Fruit fly (Drosophila melanogaster) whole organism, embryonic: Measurements from ENCODE around the gene shv.

Experiments used
- BtbVII ChIP-seq: fragments of 200-800 bp; sonication (Bioruptor generic); optimal IDR thresholded peaks from 3 replicates; lab custom pipeline; 2017; ENCODE audit warnings: missing biosample characterization, mild to moderate bottlenecking, missing genetic modification characterization
- CG11085 ChIP-seq: fragments of 200-800 bp; sonication (Bioruptor generic); IDR thresholded peaks from 2 replicates; pipeline ENCODE4 v1.3.6; 2022; ENCODE audit warnings: missing biosample characterization, missing genetic modification characterization
- CG11398 ChIP-seq: fragments of 200-800 bp; sonication (Bioruptor generic); optimal IDR thresholded peaks from 2 replicates; lab custom pipeline; 2016; ENCODE audit warnings: missing biosample characterization, missing genetic modification characterization
- CG11723 ChIP-seq: fragments of 200-800 bp; sonication (Bioruptor generic); optimal IDR thresholded peaks from 2 replicates; lab custom pipeline; 2017; ENCODE audit warnings: missing biosample characterization, mild to moderate bottlenecking, missing genetic modification characterization
- CG12155 ChIP-seq: fragments of 200-800 bp; sonication (Bioruptor generic); optimal IDR thresholded peaks from 3 replicates; lab custom pipeline; 2016; ENCODE audit warnings: missing biosample characterization, missing genetic modification characterization
- CG1233 ChIP-seq: fragments of 200-800 bp; sonication (Bioruptor generic); optimal IDR thresholded peaks from 4 replicates; lab custom pipeline; 2018; ENCODE audit warnings: missing biosample characterization, mild to moderate bottlenecking, missing genetic modification characterization
- CG13624 ChIP-seq: fragments of 200-800 bp; sonication (Bioruptor generic); optimal IDR thresholded peaks from 2 replicates; lab custom pipeline; 2016; ENCODE audit warnings: missing biosample characterization, missing genetic modification characterization
- CG13894 ChIP-seq: fragments of 200-800 bp; sonication (Bioruptor generic); optimal IDR thresholded peaks from 3 replicates; lab custom pipeline; 2018; ENCODE audit warnings: missing biosample characterization, mild to moderate bottlenecking, missing genetic modification characterization, moderate library complexity
- CG15073 ChIP-seq: fragments of 200-800 bp; sonication (Bioruptor generic); optimal IDR thresholded peaks from 2 replicates; lab custom pipeline; 2016; ENCODE audit warnings: missing biosample characterization, missing genetic modification characterization
- CG16815 ChIP-seq: fragments of 200-800 bp; sonication (Bioruptor generic); optimal IDR thresholded peaks from 3 replicates; lab custom pipeline; 2017; ENCODE audit warnings: missing biosample characterization, mild to moderate bottlenecking, missing genetic modification characterization
- CG17802 ChIP-seq: fragments of 200-800 bp; sonication (Bioruptor generic); optimal IDR thresholded peaks from 2 replicates; lab custom pipeline; 2018; ENCODE audit warnings: missing biosample characterization, mild to moderate bottlenecking, missing genetic modification characterization, moderate library complexity
- CG17829 ChIP-seq: fragments of 200-800 bp; optimal IDR thresholded peaks from 2 replicates; lab custom pipeline; 2019; ENCODE audit warnings: missing biosample characterization, mild to moderate bottlenecking, missing genetic modification characterization, moderate library complexity
- CG1832 ChIP-seq: fragments of 200-800 bp; sonication (Bioruptor generic); optimal IDR thresholded peaks from 2 replicates; lab custom pipeline; 2017; ENCODE audit warnings: missing biosample characterization, mild to moderate bottlenecking, missing genetic modification characterization, inconsistent platforms
- CG18599 ChIP-seq: fragments of 200-800 bp; sonication (Bioruptor generic); optimal IDR thresholded peaks from 3 replicates; lab custom pipeline; 2017; ENCODE audit warnings: missing biosample characterization, missing genetic modification characterization, mild to moderate bottlenecking, moderate library complexity, missing genetic modification reagents
- CG2678 ChIP-seq: fragments of 200-800 bp; sonication (Bioruptor generic); optimal IDR thresholded peaks from 3 replicates; lab custom pipeline; 2019; ENCODE audit warnings: missing biosample characterization, mild to moderate bottlenecking, missing genetic modification characterization, moderate library complexity
- CG31388 ChIP-seq: fragments of 200-800 bp; sonication (Bioruptor generic); optimal IDR thresholded peaks from 2 replicates; lab custom pipeline; 2016; ENCODE audit warnings: missing biosample characterization, missing genetic modification characterization
- CG5245 ChIP-seq: fragments of 200-800 bp; sonication (Bioruptor generic); optimal IDR thresholded peaks from 3 replicates; lab custom pipeline; 2016; ENCODE audit warnings: missing biosample characterization, missing genetic modification characterization
- CG7357 ChIP-seq: fragments of 200-800 bp; sonication (Bioruptor generic); IDR thresholded peaks from 3 replicates; pipeline ENCODE4 v1.3.6; 2022; ENCODE audit warnings: missing biosample characterization, missing genetic modification characterization
- CG7839 ChIP-seq: fragments of 200-800 bp; sonication (Bioruptor generic); optimal IDR thresholded peaks from 3 replicates; lab custom pipeline; 2018; ENCODE audit warnings: missing biosample characterization, mild to moderate bottlenecking, missing genetic modification characterization, moderate library complexity
- CG8478 ChIP-seq: fragments of >200 bp; optimal IDR thresholded peaks from 2 replicates; lab custom pipeline; 2018
- CG8944 ChIP-seq: fragments of 200-800 bp; sonication (Bioruptor generic); optimal IDR thresholded peaks from 3 replicates; lab custom pipeline; 2016; ENCODE audit warnings: missing biosample characterization, missing genetic modification characterization
- Deaf1 ChIP-seq: fragments of 200-800 bp; optimal IDR thresholded peaks from 3 replicates; lab custom pipeline; 2019; ENCODE audit warnings: missing biosample characterization, mild to moderate bottlenecking, missing genetic modification characterization, moderate library complexity
- Fer1 ChIP-seq: fragments of 200-800 bp; sonication (Bioruptor generic); optimal IDR thresholded peaks from 2 replicates; lab custom pipeline; 2017; ENCODE audit warnings: missing biosample characterization, mild to moderate bottlenecking, missing genetic modification characterization
- HLH3B ChIP-seq: fragments of 200-800 bp; sonication (Bioruptor generic); IDR thresholded peaks from 2 replicates; pipeline ENCODE4 v1.3.6; 2022; ENCODE audit warnings: missing biosample characterization, missing genetic modification characterization
- HLH4C ChIP-seq: fragments of 200-800 bp; sonication (Bioruptor generic); IDR thresholded peaks from 3 replicates; pipeline ENCODE4 v1.3.6; 2022; ENCODE audit warnings: missing biosample characterization, missing genetic modification characterization; ENCODE audit not compliant: partially characterized antibody
- Hr3 ChIP-seq: fragments of 200-800 bp; sonication (Bioruptor generic); optimal IDR thresholded peaks from 3 replicates; lab custom pipeline; 2016; ENCODE audit warnings: missing biosample characterization, missing genetic modification characterization
- Mad ChIP-seq: fragments of 200-800 bp; sonication (Bioruptor generic); optimal IDR thresholded peaks from 2 replicates; lab custom pipeline; 2016; ENCODE audit warnings: missing biosample characterization, missing genetic modification characterization
- Nf-YB ChIP-seq: fragments of 200-800 bp; sonication (Bioruptor generic); optimal IDR thresholded peaks from 3 replicates; lab custom pipeline; 2019; ENCODE audit warnings: missing biosample characterization, mild to moderate bottlenecking, missing genetic modification characterization, moderate library complexity
- Side ChIP-seq: fragments of 200-800 bp; sonication (Bioruptor generic); optimal IDR thresholded peaks from 2 replicates; lab custom pipeline; 2016; ENCODE audit warnings: missing biosample characterization, missing genetic modification characterization
- Tbp ChIP-seq: fragments of >200 bp; optimal IDR thresholded peaks from 2 replicates; lab custom pipeline; 2018; ENCODE audit warnings: missing biosample characterization, missing genetic modification characterization
- Trl ChIP-seq, 3 experiments: fragments of >200 bp in 2 of 3; fragments of 200-800 bp in 1 of 3; sonication (Bioruptor generic) in 1 of 3; optimal IDR thresholded peaks; 2 replicates in 1 of 3; 3 replicates in 2 of 3; lab custom pipeline; 2016 to 2017; ENCODE audit warnings: missing biosample characterization in 1 of 3, missing genetic modification characterization in 1 of 3
- Xbp1 ChIP-seq: fragments of 200-800 bp; sonication (Bioruptor generic); optimal IDR thresholded peaks from 3 replicates; lab custom pipeline; 2016; ENCODE audit warnings: missing biosample characterization, mild to moderate bottlenecking, missing genetic modification characterization
- Xrp1 ChIP-seq: fragments of 200-800 bp; sonication (Bioruptor generic); IDR thresholded peaks from 2 replicates; pipeline ENCODE4 v1.3.6; 2022; ENCODE audit warnings: missing biosample characterization, missing genetic modification characterization
- al ChIP-seq: fragments of 200-800 bp; sonication (Bioruptor generic); IDR thresholded peaks from 2 replicates; pipeline ENCODE4 v1.3.6; 2022; ENCODE audit warnings: missing biosample characterization, missing genetic modification characterization
- ash1 ChIP-seq: fragments of 200-800 bp; sonication (Bioruptor generic); optimal IDR thresholded peaks from 2 replicates; lab custom pipeline; 2018; ENCODE audit warnings: missing biosample characterization, mild to moderate bottlenecking, missing genetic modification characterization
- dati ChIP-seq: fragments of 200-800 bp; sonication (Bioruptor generic); IDR thresholded peaks from 2 replicates; pipeline ENCODE4 v1.3.6; 2022; ENCODE audit warnings: missing biosample characterization, missing genetic modification characterization
- dmrt99B ChIP-seq: fragments of 200-800 bp; sonication (Bioruptor generic); optimal IDR thresholded peaks from 2 replicates; lab custom pipeline; 2018; ENCODE audit warnings: missing biosample characterization, mild to moderate bottlenecking, missing genetic modification characterization, moderate library complexity
- ems ChIP-seq: fragments of 200-800 bp; sonication (Bioruptor generic); optimal IDR thresholded peaks from 3 replicates; lab custom pipeline; 2016; ENCODE audit warnings: missing biosample characterization, missing genetic modification characterization
- exex ChIP-seq: fragments of 200-800 bp; sonication (Bioruptor generic); optimal IDR thresholded peaks from 4 replicates; lab custom pipeline; 2018; ENCODE audit warnings: missing biosample characterization, mild to moderate bottlenecking, missing genetic modification characterization, moderate library complexity
- fd96Cb ChIP-seq: fragments of 200-800 bp; sonication (Bioruptor generic); optimal IDR thresholded peaks from 2 replicates; lab custom pipeline; 2018; ENCODE audit warnings: missing biosample characterization, mild to moderate bottlenecking, missing genetic modification characterization, moderate library complexity
- gro ChIP-seq: fragments of 200-800 bp; sonication (Bioruptor generic); optimal IDR thresholded peaks from 2 replicates; lab custom pipeline; 2016; ENCODE audit warnings: missing biosample characterization, missing genetic modification characterization
- kni ChIP-seq: fragments of 200-800 bp; sonication (Bioruptor generic); optimal IDR thresholded peaks from 3 replicates; lab custom pipeline; 2017; ENCODE audit warnings: mild to moderate bottlenecking, missing biosample characterization, missing genetic modification reagents, missing genetic modification characterization
- luna ChIP-seq: fragments of 200-800 bp; sonication (Bioruptor generic); optimal IDR thresholded peaks from 2 replicates; lab custom pipeline; 2016; ENCODE audit warnings: missing biosample characterization, missing genetic modification characterization
- nau ChIP-seq: fragments of 200-800 bp; sonication (Bioruptor generic); optimal IDR thresholded peaks from 3 replicates; lab custom pipeline; 2017; ENCODE audit warnings: missing biosample characterization, mild to moderate bottlenecking, missing genetic modification characterization, missing genetic modification reagents
- odd ChIP-seq: fragments of 200-800 bp; sonication (Bioruptor generic); optimal IDR thresholded peaks from 2 replicates; lab custom pipeline; 2017; ENCODE audit warnings: missing biosample characterization, mild to moderate bottlenecking, missing genetic modification characterization
- sens ChIP-seq: fragments of 200-800 bp; sonication (Bioruptor generic); peaks from one replicate; lab custom pipeline; 2016; ENCODE audit warnings: missing biosample characterization, missing genetic modification characterization
- sr ChIP-seq: fragments of 200-800 bp; sonication (Bioruptor generic); IDR thresholded peaks from 3 replicates; pipeline ENCODE4 v1.3.6; 2022; ENCODE audit warnings: missing biosample characterization, missing genetic modification characterization
- sug ChIP-seq: fragments of 200-800 bp; optimal IDR thresholded peaks from 2 replicates; lab custom pipeline; 2019; ENCODE audit warnings: missing biosample characterization, mild to moderate bottlenecking, missing genetic modification characterization, moderate library complexity
- trem ChIP-seq: fragments of 200-800 bp; optimal IDR thresholded peaks from 3 replicates; lab custom pipeline; 2019; ENCODE audit warnings: missing biosample characterization, mild to moderate bottlenecking, missing genetic modification characterization, moderate library complexity
- zfh2 ChIP-seq: fragments of 200-800 bp; sonication (Bioruptor generic); optimal IDR thresholded peaks from 2 replicates; lab custom pipeline; 2016; ENCODE audit warnings: missing biosample characterization, missing genetic modification characterization

Gene shv

DNA sequence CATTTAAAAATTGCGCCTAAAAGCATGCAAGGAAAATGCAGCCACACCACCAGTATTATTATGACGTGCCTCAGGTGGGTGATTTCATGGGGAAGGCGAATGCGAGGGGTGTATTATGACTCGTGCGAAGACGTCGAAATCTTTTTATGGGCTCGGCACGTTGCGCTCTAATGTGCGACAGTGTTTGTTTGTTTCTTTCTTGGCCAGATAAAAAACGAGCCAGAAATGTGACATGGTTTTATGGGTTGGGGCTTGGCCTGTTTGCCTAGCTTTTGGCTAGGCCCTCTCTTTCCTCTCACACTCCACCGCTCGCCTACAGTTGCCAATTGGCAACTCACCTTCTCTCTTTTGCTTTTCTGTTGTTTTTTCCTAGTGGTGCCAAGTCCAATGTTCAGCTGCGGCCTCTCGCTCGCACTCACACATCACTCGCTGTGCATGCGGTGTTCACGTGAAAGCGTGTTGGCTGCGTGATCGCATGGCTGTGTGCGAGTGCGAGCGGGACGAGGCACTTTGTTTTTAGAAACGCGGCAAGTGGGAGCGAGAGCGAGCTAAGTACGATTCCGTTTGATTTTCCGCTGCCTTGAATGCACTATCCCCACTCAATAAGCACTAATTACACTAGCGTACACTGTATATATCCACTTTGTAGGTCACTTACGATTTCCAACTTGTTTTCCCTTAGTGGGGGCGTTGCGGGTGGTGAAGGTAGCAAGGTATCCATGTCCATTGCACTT, 26.0 kb downstream of the shv start (continued):
- TF ChIP-seq Fer1 (GFP tag; lab: Kevin White, UChicago) (peak; percentile 69), Side (GFP tag; lab: Kevin White, UChicago) (peak; percentile 54), exex (peak; percentile 5), odd (GFP tag; lab: Kevin White, UChicago) (peak; percentile 15), Trl (optimal IDR thresholded peaks at IDR 0.05; lab: Kevin White, UChicago) (peak; percentile 56 to 74), Trl (GFP tag; optimal IDR thresholded peaks at IDR 0.05; lab: Kevin White, UChicago) (peak; percentile 18), CG16815 (GFP tag; lab: Kevin White, UChicago) (no peak), CG7357 (peak; percentile 65), Tbp (no peak), CG12155 (GFP tag; lab: Kevin White, UChicago) (no peak), CG17829 (tag; lab: Kevin White, UChicago) (no peak), CG13894 (tag; lab: Kevin White, UChicago) (peak; percentile 88), CG1832 (GFP tag; lab: Kevin White, UChicago) (peak; percentile 96), HLH3B (GFP tag; lab: Robert Waterston, UW) (no peak), kni (GFP tag; lab: Kevin White, UChicago) (peak; percentile 90), Mad (GFP tag; lab: Kevin White, UChicago) (peak; percentile 1), CG17802 (tag; lab: Kevin White, UChicago) (no peak), dati (no peak), sens (GFP tag; lab: Kevin White, UChicago) (peak; percentile 88), gro (GFP tag; lab: Kevin White, UChicago) (peak; percentile 37), nau (peak; percentile 12), CG31388 (GFP tag; lab: Kevin White, UChicago) (no peak), Xbp1 (no peak), dmrt99B (tag; lab: Kevin White, UChicago) (peak; percentile 48), luna (GFP tag; lab: Kevin White, UChicago) (no peak), CG18599 (GFP tag; lab: Kevin White, UChicago) (peak; percentile 81), ash1 (GFP tag; lab: Kevin White, UChicago) (peak; percentile 40), CG8478 (lab: Kevin White, UChicago) (peak; percentile 80), CG11085 (GFP tag; lab: Robert Waterston, UW) (no peak), CG13624 (GFP tag; lab: Kevin White, UChicago) (peak; percentile 41), CG2678 (tag; lab: Kevin White, UChicago) (peak; percentile 51), Deaf1 (tag; lab: Kevin White, UChicago) (peak; percentile 73), CG15073 (GFP tag; lab: Kevin White, UChicago) (no peak), zfh2 (GFP tag; lab: Kevin White, UChicago) (peak; percentile 20), trem (tag; lab: Kevin White, UChicago) (peak; percentile 26), CG11723 (GFP tag; lab: Kevin White, UChicago) (peak; percentile 42), fd96Cb (tag; lab: Kevin White, UChicago) (no peak), BtbVII (peak; percentile 62), Xrp1 (GFP tag; lab: Robert Waterston, UW) (no peak), CG5245 (GFP tag; lab: Kevin White, UChicago) (no peak), CG8944 (no peak), HLH4C (no peak), al (GFP tag; lab: Robert Waterston, UW) (no peak), sug (peak; percentile 58), CG7839 (tag; lab: Kevin White, UChicago) (peak; percentile 4), Hr3 (no peak), Nf-YB (GFP tag; lab: Kevin White, UChicago) (peak; percentile 34), sr (GFP tag; lab: Robert Waterston, UW) (no peak), CG1233 (GFP tag; lab: Kevin White, UChicago) (peak; percentile 47), ems (GFP tag; lab: Kevin White, UChicago) (peak; percentile 17), CG11398 (GFP tag; lab: Kevin White, UChicago) (peak; percentile 61)
